Worm (Caenorhabditis elegans) whole organism, L3 larva: ENCODE measurements around the gene laat-1.

Experiments
- ama-1 ChIP-seq: fragments of 150-350 bp; optimal IDR thresholded peaks from 2 replicates; lab custom pipeline; 2018
- fkh-10 ChIP-seq: sonication (generic microtip); optimal IDR thresholded peaks from 2 replicates; lab custom pipeline; 2017; ENCODE audit warnings: missing biosample characterization, missing genetic modification reagents, missing genetic modification characterization
- hmg-11 ChIP-seq: sonication (generic microtip); optimal IDR thresholded peaks from 2 replicates; lab custom pipeline; 2016; ENCODE audit warnings: missing genetic modification characterization, missing compliant biosample characterization
- nhr-76 ChIP-seq: fragments of 150-350 bp; sonication (generic microtip); optimal IDR thresholded peaks from 5 replicates; lab custom pipeline; 2014; ENCODE audit warnings: missing biosample characterization, missing genetic modification characterization
- pha-4 ChIP-seq: fragments of 150-350 bp; optimal IDR thresholded peaks from 2 replicates; lab custom pipeline; 2014; ENCODE audit warnings: missing biosample characterization, missing genetic modification reagents, missing genetic modification characterization
- unc-39 ChIP-seq: sonication (generic microtip); optimal IDR thresholded peaks from 4 replicates; lab custom pipeline; 2017; ENCODE audit warnings: missing biosample characterization, missing genetic modification characterization

DNA sequence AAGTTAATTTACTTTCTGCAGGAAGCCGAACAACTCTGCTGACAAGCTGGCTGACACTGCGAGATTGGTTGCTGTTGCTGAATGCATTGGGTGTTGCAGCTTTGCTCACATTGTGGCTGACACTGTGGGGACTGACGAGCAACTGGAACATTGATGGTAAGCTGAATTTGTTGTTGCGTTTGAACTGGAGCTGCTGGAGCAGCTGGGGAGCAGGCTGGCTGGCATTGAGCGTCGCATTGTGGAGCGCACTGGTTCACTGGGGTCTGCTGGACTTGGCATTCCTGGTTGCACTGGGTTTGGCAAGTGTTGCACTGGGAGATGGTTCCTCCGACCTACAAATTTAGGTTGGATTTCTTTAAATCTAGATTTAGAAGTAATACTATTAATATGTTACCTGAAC is 45.0 kb downstream of the laat-1 start:
- TF ChIP-seq fkh-10 (no peak), ama-1 (lab: Kevin White, UChicago) (no peak), nhr-76 (tag; lab: Kevin White, UChicago) (no peak), unc-39 (tag; lab: Kevin White, UChicago) (no peak), hmg-11 (no peak), pha-4 (no peak)
